Fruit fly (Drosophila melanogaster): Measurements from ENCODE around the gene CG33493.

DNA sequence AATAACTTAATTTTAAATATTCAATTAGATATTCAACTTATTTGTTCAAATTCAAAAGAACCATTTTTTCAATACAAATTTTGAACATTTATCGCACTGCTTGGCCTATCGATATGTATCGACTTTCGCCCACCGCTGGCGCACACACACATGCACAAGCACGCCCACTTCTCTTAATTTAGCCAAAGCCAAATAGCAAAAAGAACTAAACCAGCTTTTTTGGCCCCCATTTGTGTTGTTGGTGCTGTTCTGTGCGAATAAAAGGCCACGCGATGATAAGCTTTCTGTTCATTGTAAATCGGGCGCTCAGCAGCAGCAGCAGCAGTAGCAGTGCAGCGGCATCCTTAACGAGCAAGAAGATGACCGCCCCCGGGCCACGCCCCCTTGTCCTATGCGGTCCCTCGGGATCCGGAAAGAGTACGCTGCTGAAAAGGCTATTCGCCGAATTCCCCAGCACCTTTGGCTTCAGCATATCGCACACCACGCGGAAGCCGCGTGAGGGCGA, 2.0 kb downstream of the CG33493 start, which contains the start of gene CG11811:
- no peak for TF ChIP-seq CG13204 (GFP tag; optimal IDR thresholded peaks at IDR 0.05)
- TF ChIP-seq CG14655 (GFP tag; optimal IDR thresholded peaks at IDR 0.05), result no peak
- TF ChIP-seq Ets98B (GFP tag; IDR thresholded peaks at IDR 0.05), result peak; percentile 27
- no peak for TF ChIP-seq CG9948 (tag; optimal IDR thresholded peaks at IDR 0.05)
- TF ChIP-seq Pif1B (GFP tag; optimal IDR thresholded peaks at IDR 0.05), result no peak
- TF ChIP-seq gl (tag; optimal IDR thresholded peaks at IDR 0.05), result no peak
- TF ChIP-seq CG17806 (tag; optimal IDR thresholded peaks at IDR 0.05), result no peak
- peak; percentile 51 for TF ChIP-seq CG32121 (GFP tag; IDR thresholded peaks at IDR 0.05)
- TF ChIP-seq EcR (GFP tag; optimal IDR thresholded peaks at IDR 0.05), result no peak
- TF ChIP-seq CG15710 (tag; optimal IDR thresholded peaks at IDR 0.05), result no peak
- peak; percentile 45; the same call in 1 of the 3 replicates for TF ChIP-seq CG4496 (GFP tag; IDR thresholded peaks at IDR 0.05)
- TF ChIP-seq CG10348 (GFP tag; IDR thresholded peaks at IDR 0.05), result no peak
- TF ChIP-seq fd96Ca (GFP tag; IDR thresholded peaks at IDR 0.05), result no peak
